Worm (Caenorhabditis elegans): ENCODE data around the gene T01B7.13.

ce11 chrII:8698828-8699227, 16.4 kb upstream of the T01B7.13 start, which contains the start of gene chdh-1:
- TF ChIP-seq unc-62 (GFP tag; optimal IDR thresholded peaks at IDR 0.05 in 1 of 2) (peak in 1 of 2 experiments; percentile 31), unc-62 (tag; optimal IDR thresholded peaks at IDR 0.05) (no peak), snpc-4 (tag; optimal IDR thresholded peaks at IDR 0.05) (no peak), pqm-1 (tag; optimal IDR thresholded peaks at IDR 0.05) (no peak)

Measured in whole organism, L4 larva.